Worm (Caenorhabditis elegans) whole organism, L4 larva: ENCODE data around the gene zip-3.

ENCODE experiments used
- Y105C5A.15 ChIP-seq: fragments of 200-800 bp; sonication (Bioruptor generic); IDR thresholded peaks from 2 replicates; pipeline ENCODE4 v1.3.6; 2022; ENCODE audit warnings: missing genetic modification characterization, missing compliant biosample characterization
- egl-27 ChIP-seq: sonication (generic microtip); optimal IDR thresholded peaks from 3 replicates; lab custom pipeline; 2017; ENCODE audit warnings: missing biosample characterization, missing genetic modification reagents, missing genetic modification characterization
- jun-1 ChIP-seq: fragments of 150-350 bp; optimal IDR thresholded peaks from 2 replicates; lab custom pipeline; 2014; ENCODE audit warnings: missing biosample characterization, missing genetic modification reagents, missing genetic modification characterization

DNA sequence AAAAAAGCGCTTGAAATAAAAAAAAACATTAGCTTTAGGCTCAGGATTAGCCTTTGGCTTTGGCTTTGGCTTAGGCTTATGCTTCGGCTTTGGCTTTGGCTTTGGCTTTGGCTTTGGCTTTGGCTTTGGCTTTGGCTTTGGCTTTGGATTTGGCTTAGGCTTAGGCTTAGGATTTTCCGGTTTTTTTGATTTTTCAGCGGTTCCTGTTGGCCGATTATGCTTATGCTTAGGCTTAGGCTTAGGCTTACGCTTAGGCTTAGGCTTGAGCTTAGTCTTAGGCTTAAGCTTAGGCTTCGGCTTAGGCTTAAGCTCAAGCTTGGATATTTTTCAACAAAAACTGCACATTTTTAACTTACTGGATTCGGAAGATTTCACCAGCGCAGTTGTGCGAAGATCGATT is 16.9 kb upstream of the zip-3 start:
- TF ChIP-seq Y105C5A.15 (GFP tag; lab: Robert Waterston, UW) (no peak), jun-1 (tag; lab: Kevin White, UChicago) (no peak), egl-27 (tag; lab: Kevin White, UChicago) (no peak)
